Worm (Caenorhabditis elegans): ENCODE measurements around the gene F35H12.5.

DNA sequence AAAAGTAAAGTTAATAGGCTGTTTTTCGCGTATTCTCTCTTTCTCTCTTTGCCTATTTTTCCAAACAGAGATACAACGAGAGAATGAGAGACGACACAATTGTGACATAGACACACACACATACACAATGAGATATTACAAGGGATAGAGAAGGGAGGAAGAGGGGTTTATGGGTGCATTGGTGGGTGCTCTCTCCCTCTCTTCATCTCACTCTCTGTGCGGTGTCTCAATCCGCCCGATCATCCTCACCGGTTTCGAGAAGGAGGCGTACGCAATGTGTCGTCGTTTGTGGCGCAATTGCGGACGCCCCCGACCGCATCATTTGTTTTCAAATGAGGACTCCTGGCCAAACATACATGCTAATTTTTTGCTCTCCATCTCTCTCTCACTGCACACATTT is 31.3 kb downstream of the F35H12.5 start:
- TF ChIP-seq unc-62 (GFP tag; optimal IDR thresholded peaks at IDR 0.05) (no peak), attf-5 (GFP tag; optimal IDR thresholded peaks at IDR 0.05) (peak; percentile 80), T26A5.8 (tag; optimal IDR thresholded peaks at IDR 0.05) (no peak), lag-1 (GFP tag; IDR thresholded peaks at IDR 0.05) (no peak), unc-130 (GFP tag; optimal IDR thresholded peaks at IDR 0.05) (no peak), ceh-100 (GFP tag; IDR thresholded peaks at IDR 0.05) (peak; percentile 43; the same call in 1 of the 2 replicates), D2030.7 (GFP tag; IDR thresholded peaks at IDR 0.05) (no peak), sea-2 (GFP tag; IDR thresholded peaks at IDR 0.05) (no peak), hmg-1.2 (GFP tag; IDR thresholded peaks at IDR 0.05) (peak; percentile 61)
